Comparison of ENCODE assay signal across 1 fruit fly cellular context in the genomic region with DNA sequence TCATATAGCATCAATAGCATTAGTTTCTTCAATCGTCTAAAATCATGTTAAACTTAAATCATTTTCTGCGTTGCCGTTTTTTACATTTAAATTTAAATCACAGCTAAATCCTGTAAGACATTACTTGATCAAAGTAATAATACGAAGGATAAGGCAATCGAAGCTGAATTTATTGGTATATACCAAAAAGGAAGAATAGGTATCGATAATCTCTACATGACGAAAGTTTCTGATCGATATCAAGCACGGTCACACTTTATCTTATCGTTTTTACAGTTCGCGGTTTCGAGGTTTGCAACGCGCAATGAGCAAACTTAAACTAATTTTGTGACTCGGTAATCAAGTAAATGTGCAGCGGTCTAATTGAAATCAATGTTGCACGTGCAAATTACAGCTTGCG.
TF ChIP-seq lines count a peak whose summit lies in the region.

TSS of gene Atac3 (minus strand) at position 160 of the 400 bp plus-strand sequence.
TSS of gene Ptpmeg (plus strand) at position 265 of the 400 bp plus-strand sequence.

TF ChIP-seq in whole organism, embryonic, 481 proteins besides CTCF, POLR2A, EP300 and RAD21 (continued from another document):
- TF ChIP-seq slou (GFP tag; optimal IDR thresholded peaks at IDR 0.05; lab: Kevin White, UChicago): no peak
- peak; percentile 54; the same call in 2 of the 3 replicates for TF ChIP-seq CG14860 (GFP tag; IDR thresholded peaks at IDR 0.05; lab: Robert Waterston, UW; ENCODE audit: partially characterized antibody)
- peak; percentile 43 for TF ChIP-seq YL-1 (GFP tag; optimal IDR thresholded peaks at IDR 0.05; lab: Kevin White, UChicago)
- TF ChIP-seq Xbp1 (GFP tag; optimal IDR thresholded peaks at IDR 0.05; lab: Kevin White, UChicago): no peak
- no peak for TF ChIP-seq luna (GFP tag; optimal IDR thresholded peaks at IDR 0.05; lab: Kevin White, UChicago)
- TF ChIP-seq CG9797 (GFP tag; optimal IDR thresholded peaks at IDR 0.05; lab: Kevin White, UChicago): peak; percentile 79
- peak; percentile 15 for TF ChIP-seq Hmr (GFP tag; optimal IDR thresholded peaks at IDR 0.05; lab: Kevin White, UChicago)
- TF ChIP-seq CoRest (tag; optimal IDR thresholded peaks at IDR 0.05; lab: Kevin White, UChicago): peak; percentile 56
- TF ChIP-seq Myb (GFP tag; optimal IDR thresholded peaks at IDR 0.05; lab: Kevin White, UChicago): peak; percentile 50
- peak; percentile 10 for TF ChIP-seq CG13894 (tag; optimal IDR thresholded peaks at IDR 0.05; lab: Kevin White, UChicago)
- TF ChIP-seq Ssrp (tag; optimal IDR thresholded peaks at IDR 0.05; lab: Kevin White, UChicago): no peak
- no peak for TF ChIP-seq CG18011 (GFP tag; optimal IDR thresholded peaks at IDR 0.05; lab: Kevin White, UChicago)
- 0 out of 2 replicates have a peak, but pooled peaks have one; percentile 20 for TF ChIP-seq inv (GFP tag; IDR thresholded peaks at IDR 0.05; lab: Robert Waterston, UW; ENCODE audit: partially characterized antibody)
- peak; percentile 73 for TF ChIP-seq unc-4 (GFP tag; IDR thresholded peaks at IDR 0.05; lab: Robert Waterston, UW; ENCODE audit: partially characterized antibody)
- no peak for TF ChIP-seq CG14441 (GFP tag; IDR thresholded peaks at IDR 0.05; lab: Robert Waterston, UW)
- peak; percentile 27 for TF ChIP-seq CG33213 (GFP tag; optimal IDR thresholded peaks at IDR 0.05; lab: Kevin White, UChicago)
- TF ChIP-seq CG7271 (tag; optimal IDR thresholded peaks at IDR 0.05; lab: Kevin White, UChicago): no peak
- TF ChIP-seq CG13287 (GFP tag; IDR thresholded peaks at IDR 0.05; lab: Robert Waterston, UW; ENCODE audit: partially characterized antibody): peak; percentile 68
- peak; percentile 58 for TF ChIP-seq CG12659 (GFP tag; optimal IDR thresholded peaks at IDR 0.05; lab: Kevin White, UChicago)
- no peak for TF ChIP-seq CG31224 (GFP tag; IDR thresholded peaks at IDR 0.05; lab: Robert Waterston, UW)
- TF ChIP-seq CG2116 (GFP tag; optimal IDR thresholded peaks at IDR 0.05; lab: Kevin White, UChicago): peak; percentile 70
- TF ChIP-seq CG15073 (GFP tag; optimal IDR thresholded peaks at IDR 0.05; lab: Kevin White, UChicago): no peak
- TF ChIP-seq sna (GFP tag; IDR thresholded peaks at IDR 0.05; lab: Robert Waterston, UW; ENCODE audit: partially characterized antibody): peak; percentile 46; the same call in 1 of the 2 replicates
- TF ChIP-seq CG31388 (GFP tag; optimal IDR thresholded peaks at IDR 0.05; lab: Kevin White, UChicago): no peak
- peak; percentile 48 for TF ChIP-seq CG8290 (GFP tag; optimal IDR thresholded peaks at IDR 0.05; lab: Kevin White, UChicago)
- TF ChIP-seq CG8290 (tag; optimal IDR thresholded peaks at IDR 0.05; lab: Kevin White, UChicago): peak in 1 of 2 experiments; percentile 36
- peak; percentile 52 for TF ChIP-seq CG14710 (tag; optimal IDR thresholded peaks at IDR 0.05; lab: Kevin White, UChicago)
- TF ChIP-seq nmo (GFP tag; optimal IDR thresholded peaks at IDR 0.05; lab: Kevin White, UChicago): peak; percentile 52
- TF ChIP-seq h (optimal IDR thresholded peaks at IDR 0.05; lab: Kevin White, UChicago): no peak
- TF ChIP-seq Stat92E (GFP tag; optimal IDR thresholded peaks at IDR 0.05; lab: Kevin White, UChicago): peak in 1 of 3 experiments; percentile 9
- TF ChIP-seq run (tag; optimal IDR thresholded peaks at IDR 0.05; lab: Kevin White, UChicago): no peak
- no peak for TF ChIP-seq CG12071 (GFP tag; optimal IDR thresholded peaks at IDR 0.05; lab: Kevin White, UChicago)
- peak; percentile 32 for TF ChIP-seq trem (tag; optimal IDR thresholded peaks at IDR 0.05; lab: Kevin White, UChicago)
- no peak for TF ChIP-seq CG7556 (GFP tag; optimal IDR thresholded peaks at IDR 0.05; lab: Kevin White, UChicago)
- no peak for TF ChIP-seq pita (GFP tag; optimal IDR thresholded peaks at IDR 0.05; lab: Kevin White, UChicago)
- no peak for TF ChIP-seq CG10543 (GFP tag; optimal IDR thresholded peaks at IDR 0.05; lab: Kevin White, UChicago)
- TF ChIP-seq NC2β (GFP tag; optimal IDR thresholded peaks at IDR 0.05; lab: Kevin White, UChicago): no peak
- peak; percentile 23 for TF ChIP-seq phol (tag; optimal IDR thresholded peaks at IDR 0.05; lab: Kevin White, UChicago)
- TF ChIP-seq wek (GFP tag; optimal IDR thresholded peaks at IDR 0.05; lab: Kevin White, UChicago): no peak
- TF ChIP-seq CG17385 (GFP tag; optimal IDR thresholded peaks at IDR 0.05; lab: Kevin White, UChicago): no peak
- no peak for TF ChIP-seq CG8924 (tag; optimal IDR thresholded peaks at IDR 0.05; lab: Kevin White, UChicago)
- TF ChIP-seq CG16813 (GFP tag; IDR thresholded peaks at IDR 0.05; lab: Robert Waterston, UW; ENCODE audit: partially characterized antibody): peak; percentile 50; the same call in 2 of the 3 replicates
- peak; percentile 10 for TF ChIP-seq CG15601 (tag; optimal IDR thresholded peaks at IDR 0.05; lab: Kevin White, UChicago)
- peak in 1 of 3 experiments; percentile 6 for TF ChIP-seq lola (GFP tag; optimal IDR thresholded peaks at IDR 0.05; lab: Kevin White, UChicago)
- TF ChIP-seq CG10366 (GFP tag; IDR thresholded peaks at IDR 0.05; lab: Robert Waterston, UW): no peak
- TF ChIP-seq HmgD (GFP tag; optimal IDR thresholded peaks at IDR 0.05; lab: Kevin White, UChicago): no peak
- TF ChIP-seq CG12942 (GFP tag; optimal IDR thresholded peaks at IDR 0.05; lab: Kevin White, UChicago): no peak
- peak; percentile 19; the same call in 1 of the 3 replicates for TF ChIP-seq Opbp (GFP tag; IDR thresholded peaks at IDR 0.05; lab: Robert Waterston, UW; ENCODE audit: partially characterized antibody)
- TF ChIP-seq Dref (GFP tag; IDR thresholded peaks at IDR 0.05; lab: Robert Waterston, UW): peak; percentile 70
- peak; percentile 34 for TF ChIP-seq Med (GFP tag; lab: Kevin White, UChicago)
- no peak for TF ChIP-seq Oaz (GFP tag; IDR thresholded peaks at IDR 0.05; lab: Robert Waterston, UW)
- TF ChIP-seq wdn (GFP tag; IDR thresholded peaks at IDR 0.05; lab: Robert Waterston, UW): no peak
- peak; percentile 18; the same call in 1 of the 2 replicates for TF ChIP-seq Bgb (GFP tag; IDR thresholded peaks at IDR 0.05; lab: Robert Waterston, UW; ENCODE audit: partially characterized antibody)
- peak; percentile 95 for TF ChIP-seq stwl (tag; optimal IDR thresholded peaks at IDR 0.05; lab: Kevin White, UChicago)
- TF ChIP-seq ems (GFP tag; optimal IDR thresholded peaks at IDR 0.05; lab: Kevin White, UChicago): no peak
- 0 out of 3 replicates have a peak, but pooled peaks have one; percentile 40 for TF ChIP-seq CG34224 (GFP tag; IDR thresholded peaks at IDR 0.05; lab: Robert Waterston, UW; ENCODE audit: partially characterized antibody)
- TF ChIP-seq Dp (GFP tag; optimal IDR thresholded peaks at IDR 0.05; lab: Kevin White, UChicago): peak; percentile 74
- peak; percentile 0 for TF ChIP-seq sug (tag; optimal IDR thresholded peaks at IDR 0.05; lab: Kevin White, UChicago)
- TF ChIP-seq Pdp1 (GFP tag; optimal IDR thresholded peaks at IDR 0.05; lab: Kevin White, UChicago): peak in 1 of 2 experiments; percentile 23
- peak; percentile 29; the same call in 1 of the 3 replicates for TF ChIP-seq HLH4C (GFP tag; IDR thresholded peaks at IDR 0.05; lab: Robert Waterston, UW; ENCODE audit: partially characterized antibody)
- peak; percentile 23 for TF ChIP-seq CG30020 (tag; optimal IDR thresholded peaks at IDR 0.05; lab: Kevin White, UChicago)
- no peak for TF ChIP-seq Atf6 (GFP tag; IDR thresholded peaks at IDR 0.05; lab: Robert Waterston, UW)
- TF ChIP-seq Ets97D (GFP tag; optimal IDR thresholded peaks at IDR 0.05; lab: Kevin White, UChicago): peak; percentile 50
- peak; percentile 72 for TF ChIP-seq CG9437 (GFP tag; optimal IDR thresholded peaks at IDR 0.05; lab: Kevin White, UChicago)
- no peak for TF ChIP-seq CG16779 (GFP tag; IDR thresholded peaks at IDR 0.05; lab: Robert Waterston, UW)
- peak; percentile 33 for TF ChIP-seq grn (GFP tag; optimal IDR thresholded peaks at IDR 0.05; lab: Kevin White, UChicago)
- peak; percentile 42; the same call in 1 of the 3 replicates for TF ChIP-seq knrl (GFP tag; IDR thresholded peaks at IDR 0.05; lab: Robert Waterston, UW; ENCODE audit: partially characterized antibody)
- peak; percentile 69 for TF ChIP-seq Scr (GFP tag; IDR thresholded peaks at IDR 0.05; lab: Robert Waterston, UW; ENCODE audit: partially characterized antibody)
- no peak for TF ChIP-seq Optix (GFP tag; IDR thresholded peaks at IDR 0.05; lab: Robert Waterston, UW)
- TF ChIP-seq jumu (GFP tag; optimal IDR thresholded peaks at IDR 0.05; lab: Kevin White, UChicago): no peak
- no peak for TF ChIP-seq danr (GFP tag; IDR thresholded peaks at IDR 0.05; lab: Robert Waterston, UW)
- 0 out of 3 replicates have a peak, but pooled peaks have one; percentile 17 for TF ChIP-seq hb (GFP tag; IDR thresholded peaks at IDR 0.05; lab: Robert Waterston, UW; ENCODE audit: partially characterized antibody)
- TF ChIP-seq E2f2 (GFP tag; IDR thresholded peaks at IDR 0.05; lab: Robert Waterston, UW): peak; percentile 74
- no peak for TF ChIP-seq Rx (GFP tag; IDR thresholded peaks at IDR 0.05; lab: Robert Waterston, UW)
- peak; percentile 71 for TF ChIP-seq pzg (GFP tag; optimal IDR thresholded peaks at IDR 0.05; lab: Kevin White, UChicago)
